Fruit fly (Drosophila melanogaster): ENCODE data around the gene Polr1E.

DNA sequence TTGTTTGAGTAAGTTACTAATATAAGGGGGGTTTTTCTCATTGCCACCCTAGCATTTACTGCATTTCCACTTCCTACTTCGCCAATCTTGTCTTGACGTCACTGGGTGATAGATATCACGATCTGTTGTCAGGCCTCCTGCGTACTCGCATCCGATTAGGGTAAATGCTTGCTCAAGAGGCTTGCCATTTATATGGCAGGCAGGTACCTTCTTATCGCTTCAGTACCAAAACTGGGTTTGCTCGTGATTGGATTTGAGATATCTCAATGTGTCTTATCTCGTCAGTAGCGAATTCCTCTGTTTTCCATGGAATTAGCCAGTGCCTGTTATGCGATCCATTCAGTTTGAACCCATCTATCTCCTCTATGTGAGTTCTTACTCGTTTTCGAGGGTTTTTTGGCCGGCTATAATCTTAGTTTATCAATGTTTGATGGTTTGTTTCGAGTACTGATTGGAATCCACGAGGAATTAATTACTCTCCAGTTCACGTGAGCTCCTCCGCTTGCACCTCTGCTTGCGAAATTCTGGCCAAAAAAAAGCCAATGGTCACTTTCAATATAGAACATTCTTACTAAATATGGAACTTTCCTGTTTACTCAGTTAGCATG, 20.6 kb downstream of the Polr1E start:
- TF ChIP-seq CG12104 (GFP tag; optimal IDR thresholded peaks at IDR 0.05), result no peak
- TF ChIP-seq Lpt (GFP tag; optimal IDR thresholded peaks at IDR 0.05), result no peak
- no peak for TF ChIP-seq trh (GFP tag; optimal IDR thresholded peaks at IDR 0.05)
- TF ChIP-seq br (optimal IDR thresholded peaks at IDR 0.05), result no peak
- TF ChIP-seq oc (tag; optimal IDR thresholded peaks at IDR 0.05), result no peak
